Fruit fly (Drosophila melanogaster): ENCODE measurements around the gene CG9459.

The CG9459 gene

DNA sequence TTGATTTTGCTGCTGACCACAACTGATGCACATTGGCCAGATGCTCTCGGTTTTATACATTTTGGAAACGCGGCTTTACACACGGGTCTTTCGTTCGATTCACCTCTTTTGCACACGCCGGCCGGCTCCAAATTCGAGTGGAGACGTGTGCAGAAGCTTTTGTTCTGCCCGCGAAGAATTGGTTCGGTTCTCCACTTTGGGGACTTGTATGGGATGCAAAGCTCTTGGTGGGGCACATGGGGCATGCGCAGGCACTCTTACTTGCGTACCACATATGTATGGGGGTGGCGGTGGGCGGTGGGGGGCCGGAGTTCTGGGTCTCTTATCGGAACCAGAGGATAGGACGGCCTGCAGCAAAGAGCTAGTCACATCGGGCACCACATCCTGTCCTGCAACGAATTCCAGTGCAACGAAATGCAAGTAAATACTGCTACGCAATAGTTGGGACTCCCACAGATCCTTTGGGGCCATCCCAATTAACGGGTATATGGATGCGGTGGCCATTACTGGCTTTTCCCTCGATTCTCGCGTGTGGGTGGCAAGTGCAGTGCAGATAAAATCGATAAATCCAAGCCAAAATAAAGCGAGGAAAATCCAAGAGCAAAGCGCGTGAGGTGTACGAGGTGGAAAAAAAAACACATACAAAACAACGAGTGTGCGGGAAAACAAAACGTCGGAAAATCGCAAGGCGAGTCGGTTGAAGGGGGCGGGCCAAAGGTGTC is 33.7 kb downstream of the CG9459 start, which contains the start of the genes MtnA and CG8500 (continued):
- TF ChIP-seq CG10431 (GFP tag; optimal IDR thresholded peaks at IDR 0.05) = no peak
- peak; percentile 45; the same call in 1 of the 2 replicates for TF ChIP-seq Adf1 (GFP tag; IDR thresholded peaks at IDR 0.05)
- TF ChIP-seq Awh (GFP tag; IDR thresholded peaks at IDR 0.05) = no peak
- no peak for TF ChIP-seq CG14441 (GFP tag; IDR thresholded peaks at IDR 0.05)
- TF ChIP-seq ase (GFP tag; IDR thresholded peaks at IDR 0.05) = no peak
- no peak for TF ChIP-seq org-1 (GFP tag; optimal IDR thresholded peaks at IDR 0.05)
- no peak for TF ChIP-seq CG17361 (GFP tag; IDR thresholded peaks at IDR 0.05)
- no peak for TF ChIP-seq CG12769 (tag; optimal IDR thresholded peaks at IDR 0.05)
- TF ChIP-seq hth (optimal IDR thresholded peaks at IDR 0.05) = no peak
- peak; percentile 31; the same call in 1 of the 2 replicates for TF ChIP-seq seq (GFP tag; IDR thresholded peaks at IDR 0.05)
- TF ChIP-seq br (optimal IDR thresholded peaks at IDR 0.05) = no peak
- TF ChIP-seq CG16813 (GFP tag; IDR thresholded peaks at IDR 0.05; ENCODE audit: partially characterized antibody) = no peak
- TF ChIP-seq sug (tag; optimal IDR thresholded peaks at IDR 0.05) = peak; percentile 40
- no peak for TF ChIP-seq grn (GFP tag; optimal IDR thresholded peaks at IDR 0.05)
- no peak for TF ChIP-seq gsb-n (tag; optimal IDR thresholded peaks at IDR 0.05)
- TF ChIP-seq cato (GFP tag; optimal IDR thresholded peaks at IDR 0.05; ENCODE audit: borderline replicate concordance) = no peak
- no peak for TF ChIP-seq CG6254 (GFP tag; optimal IDR thresholded peaks at IDR 0.05)
- TF ChIP-seq nom (GFP tag; optimal IDR thresholded peaks at IDR 0.05) = no peak
- no peak for TF ChIP-seq Lim3 (GFP tag; IDR thresholded peaks at IDR 0.05)
- TF ChIP-seq CG31388 (GFP tag; optimal IDR thresholded peaks at IDR 0.05) = no peak
- TF ChIP-seq Rx (GFP tag; IDR thresholded peaks at IDR 0.05) = no peak
- no peak for TF ChIP-seq CG30020 (tag; optimal IDR thresholded peaks at IDR 0.05)
- TF ChIP-seq Atf-2 (GFP tag; optimal IDR thresholded peaks at IDR 0.05) = no peak
- TF ChIP-seq CG10654 (GFP tag; optimal IDR thresholded peaks at IDR 0.05) = no peak
- TF ChIP-seq Pdp1 (GFP tag; optimal IDR thresholded peaks at IDR 0.05) = no peak
- no peak for TF ChIP-seq CG8359 (GFP tag; optimal IDR thresholded peaks at IDR 0.05; ENCODE audit: borderline replicate concordance)
- no peak for TF ChIP-seq Kr (GFP tag; optimal IDR thresholded peaks at IDR 0.05)
- no peak for TF ChIP-seq CG17829 (tag; optimal IDR thresholded peaks at IDR 0.05)
- no peak for TF ChIP-seq CG5245 (GFP tag; optimal IDR thresholded peaks at IDR 0.05)
- TF ChIP-seq CG33557 (GFP tag; optimal IDR thresholded peaks at IDR 0.05) = no peak
- TF ChIP-seq CG3847 (GFP tag; IDR thresholded peaks at IDR 0.05) = 0 out of 2 replicates have a peak, but pooled peaks have one; percentile 7
- TF ChIP-seq CG12659 (GFP tag; optimal IDR thresholded peaks at IDR 0.05) = peak; percentile 20
- no peak for TF ChIP-seq Hey (tag; optimal IDR thresholded peaks at IDR 0.05)
- TF ChIP-seq CG13287 (GFP tag; IDR thresholded peaks at IDR 0.05; ENCODE audit: partially characterized antibody) = peak; percentile 51
- TF ChIP-seq CG12942 (GFP tag; optimal IDR thresholded peaks at IDR 0.05) = no peak
- TF ChIP-seq CrebB (tag; optimal IDR thresholded peaks at IDR 0.05) = no peak
- no peak for TF ChIP-seq zfh2 (GFP tag; optimal IDR thresholded peaks at IDR 0.05)
- no peak for TF ChIP-seq CG10366 (GFP tag; IDR thresholded peaks at IDR 0.05)
- TF ChIP-seq Gsc (GFP tag; IDR thresholded peaks at IDR 0.05) = no peak
- no peak for TF ChIP-seq CG1832 (GFP tag; optimal IDR thresholded peaks at IDR 0.05)
- TF ChIP-seq ewg (GFP tag; optimal IDR thresholded peaks at IDR 0.05) = peak; percentile 99
- TF ChIP-seq CG6765 (GFP tag; optimal IDR thresholded peaks at IDR 0.05) = no peak
- no peak for TF ChIP-seq tgo (GFP tag; IDR thresholded peaks at IDR 0.05)
- TF ChIP-seq dmrt11E (tag; optimal IDR thresholded peaks at IDR 0.05) = no peak
- TF ChIP-seq CG15696 (tag; optimal IDR thresholded peaks at IDR 0.05) = no peak
- TF ChIP-seq Mrtf (GFP tag; IDR thresholded peaks at IDR 0.05) = no peak
- no peak for TF ChIP-seq abd-A (tag; optimal IDR thresholded peaks at IDR 0.05)
- no peak for TF ChIP-seq gfzf (GFP tag; optimal IDR thresholded peaks at IDR 0.05)
- peak; percentile 68 for TF ChIP-seq E2f2 (GFP tag; IDR thresholded peaks at IDR 0.05)
- TF ChIP-seq NK7.1 (GFP tag; optimal IDR thresholded peaks at IDR 0.05) = no peak
- TF ChIP-seq ranshi (GFP tag; IDR thresholded peaks at IDR 0.05) = no peak

Data from whole organism, embryonic.